Worm (Caenorhabditis elegans): ENCODE results near the gene cpf-2.
"Not testable (repeated sequence)": the region's sequence is repeated elsewhere in the genome, so short reads cannot be mapped to it uniquely, and the experiment has no call there.

Gene cpf-2

ce11 chrIII:13276958-13277357, 8.3 kb upstream of the cpf-2 start, which contains the start of gene unc-64:
Gene unc-64 (plus strand): TSS chrIII:13277258.
- no peak for TF ChIP-seq unc-62 (GFP tag; optimal IDR thresholded peaks at IDR 0.05)

- TF ChIP-seq unc-62 (GFP tag; optimal IDR thresholded peaks at IDR 0.05), result no peak
These were observed 7.1 kb upstream of the cpf-2 start for ce11 chrIII:13275784-13276183.

ce11 chrIII:13272788-13273187, 4.1 kb upstream of the cpf-2 start:
- TF ChIP-seq unc-62 (GFP tag; optimal IDR thresholded peaks at IDR 0.05), result no peak

- TF ChIP-seq unc-62 (GFP tag; optimal IDR thresholded peaks at IDR 0.05), result no peak
These were observed 3.5 kb upstream of the cpf-2 start for ce11 chrIII:13272227-13272626.

- no peak for TF ChIP-seq unc-62 (GFP tag; optimal IDR thresholded peaks at IDR 0.05)
These were observed 2.2 kb upstream of the cpf-2 start for ce11 chrIII:13270896-13271295.

ce11 chrIII:13267046-13267445, 1.6 kb downstream of the cpf-2 start:
- no peak for TF ChIP-seq unc-62 (GFP tag; optimal IDR thresholded peaks at IDR 0.05)

- no peak for TF ChIP-seq unc-62 (GFP tag; optimal IDR thresholded peaks at IDR 0.05)
These were observed 3.1 kb downstream of the cpf-2 start, which contains the start of gene F56A8.5 for ce11 chrIII:13265566-13265965. Gene F56A8.5 (plus strand): TSS chrIII:13265866.

ce11 chrIII:13262987-13263386, 5.7 kb downstream of the cpf-2 start, which contains the start of gene F56A8.4:
Gene F56A8.4 (plus strand): TSS chrIII:13263287.
- TF ChIP-seq unc-62 (GFP tag; optimal IDR thresholded peaks at IDR 0.05), result no peak

- no peak for TF ChIP-seq unc-62 (GFP tag; optimal IDR thresholded peaks at IDR 0.05)
These were observed 8.3 kb downstream of the cpf-2 start for ce11 chrIII:13260344-13260743.

- TF ChIP-seq unc-62 (GFP tag; optimal IDR thresholded peaks at IDR 0.05), result no peak
These were observed 9.9 kb downstream of the cpf-2 start for ce11 chrIII:13258752-13259151.

ce11 chrIII:13258163-13258562, 10.5 kb downstream of the cpf-2 start:
- no peak for TF ChIP-seq unc-62 (GFP tag; optimal IDR thresholded peaks at IDR 0.05)

ce11 chrIII:13256438-13256928, 12.2 kb downstream of the cpf-2 start, which contains the start of gene F56A8.3:
Gene F56A8.3 (plus strand): TSS chrIII:13256878.
- no peak for TF ChIP-seq unc-62 (GFP tag; optimal IDR thresholded peaks at IDR 0.05)

- no peak for TF ChIP-seq unc-62 (GFP tag; optimal IDR thresholded peaks at IDR 0.05)
These were observed 14.4 kb downstream of the cpf-2 start, which contains the start of gene F56A8.9 for ce11 chrIII:13254178-13254725. Gene F56A8.9 (plus strand): TSS chrIII:13254675.

ce11 chrIII:13246265-13246664, 22.4 kb downstream of the cpf-2 start, which contains the start of gene anoh-1:
Gene anoh-1 (plus strand): TSS chrIII:13246565.
- no peak for TF ChIP-seq unc-62 (GFP tag; optimal IDR thresholded peaks at IDR 0.05)

- TF ChIP-seq unc-62 (GFP tag; optimal IDR thresholded peaks at IDR 0.05), result not testable (repeated sequence)
These were observed 23.4 kb downstream of the cpf-2 start, which contains the start of gene Y43F4A.4 for ce11 chrIII:13245281-13245680. Gene Y43F4A.4 (plus strand): TSS chrIII:13245581.

- no peak for TF ChIP-seq unc-62 (GFP tag; optimal IDR thresholded peaks at IDR 0.05)
These were observed 43.7 kb downstream of the cpf-2 start for ce11 chrIII:13225019-13225418.

ce11 chrIII:13224395-13224794, 44.3 kb downstream of the cpf-2 start:
- TF ChIP-seq unc-62 (GFP tag; optimal IDR thresholded peaks at IDR 0.05), result no peak

Measured in whole organism, dauer.